Fruit fly (Drosophila melanogaster) whole organism, prepupa: Measurements from ENCODE around the gene CG14689.
A peak's percentile ranks its signal among the peaks of the same experiment; 100 is the strongest.

Experiments used
- Blimp-1 ChIP-seq: fragments of 200-800 bp; sonication (Bioruptor generic); optimal IDR thresholded peaks from 3 replicates; lab custom pipeline; 2017; ENCODE audit warnings: missing biosample characterization, missing genetic modification characterization, mild to moderate bottlenecking, moderate library complexity, missing genetic modification reagents
- CG11902 ChIP-seq: fragments of 200-800 bp; sonication (Bioruptor generic); optimal IDR thresholded peaks from 3 replicates; lab custom pipeline; 2016; ENCODE audit warnings: missing biosample characterization, missing genetic modification characterization
- CG1621 ChIP-seq: fragments of 200-800 bp; sonication (Bioruptor generic); optimal IDR thresholded peaks from 3 replicates; lab custom pipeline; 2018; ENCODE audit warnings: missing biosample characterization, mild to moderate bottlenecking, missing genetic modification characterization
- CG3032 ChIP-seq: fragments of 200-800 bp; optimal IDR thresholded peaks from 2 replicates; lab custom pipeline; 2019; ENCODE audit warnings: missing biosample characterization, mild to moderate bottlenecking, missing genetic modification characterization, moderate library complexity
- CG31627 ChIP-seq: fragments of 200-800 bp; sonication (Bioruptor generic); optimal IDR thresholded peaks from 3 replicates; lab custom pipeline; 2016; ENCODE audit warnings: missing biosample characterization, missing genetic modification characterization
- CG6163 ChIP-seq: fragments of 200-800 bp; sonication (Bioruptor generic); IDR thresholded peaks from 3 replicates; pipeline ENCODE4 v1.3.6; 2022; ENCODE audit warnings: missing biosample characterization, missing genetic modification characterization
- CG6792 ChIP-seq: fragments of 200-800 bp; sonication (Bioruptor generic); optimal IDR thresholded peaks from 3 replicates; lab custom pipeline; 2016; ENCODE audit warnings: missing biosample characterization, missing genetic modification characterization
- CG6808 ChIP-seq: fragments of 200-800 bp; sonication (Bioruptor generic); optimal IDR thresholded peaks from 3 replicates; lab custom pipeline; 2017; ENCODE audit warnings: missing biosample characterization, missing genetic modification characterization, mild to moderate bottlenecking, moderate library complexity, missing genetic modification reagents
- CG6854 ChIP-seq: fragments of 200-800 bp; sonication (Bioruptor generic); optimal IDR thresholded peaks from 2 replicates; lab custom pipeline; 2017; ENCODE audit warnings: missing biosample characterization, mild to moderate bottlenecking, missing genetic modification characterization
- CG8119 ChIP-seq: fragments of 200-800 bp; sonication (Bioruptor generic); IDR thresholded peaks from 3 replicates; pipeline ENCODE4 v1.3.6; 2022; ENCODE audit warnings: missing biosample characterization, missing genetic modification characterization
- CG8319 ChIP-seq: fragments of 200-800 bp; sonication (Bioruptor generic); optimal IDR thresholded peaks from 3 replicates; lab custom pipeline; 2016; ENCODE audit warnings: missing biosample characterization, missing genetic modification characterization
- CG8632 ChIP-seq: fragments of 200-800 bp; sonication (Bioruptor generic); optimal IDR thresholded peaks from 3 replicates; lab custom pipeline; 2016; ENCODE audit warnings: missing biosample characterization, missing genetic modification characterization
- CG9139 ChIP-seq: fragments of 200-800 bp; sonication (Bioruptor generic); optimal IDR thresholded peaks from 3 replicates; lab custom pipeline; 2017; ENCODE audit warnings: missing biosample characterization, mild to moderate bottlenecking, missing genetic modification characterization
- Eip75B ChIP-seq: fragments of 200-800 bp; sonication (Bioruptor generic); optimal IDR thresholded peaks from 3 replicates; lab custom pipeline; 2016; ENCODE audit warnings: missing biosample characterization, missing genetic modification characterization
- Ets21C ChIP-seq: fragments of 200-800 bp; sonication (Bioruptor generic); optimal IDR thresholded peaks from 3 replicates; lab custom pipeline; 2016; ENCODE audit warnings: missing biosample characterization, missing genetic modification characterization
- Ets96B ChIP-seq: fragments of 200-800 bp; optimal IDR thresholded peaks from 2 replicates; lab custom pipeline; 2019; ENCODE audit warnings: missing biosample characterization, mild to moderate bottlenecking, missing genetic modification characterization, moderate library complexity
- Hr4 ChIP-seq: fragments of 200-800 bp; sonication (Bioruptor generic); optimal IDR thresholded peaks from 3 replicates; lab custom pipeline; 2016; ENCODE audit warnings: missing biosample characterization, missing genetic modification characterization
- Lpt ChIP-seq: fragments of 200-800 bp; sonication (Bioruptor generic); optimal IDR thresholded peaks from 3 replicates; lab custom pipeline; 2016; ENCODE audit warnings: missing biosample characterization, missing genetic modification characterization
- OdsH ChIP-seq: fragments of 200-800 bp; sonication (Bioruptor generic); optimal IDR thresholded peaks from 3 replicates; lab custom pipeline; 2016; ENCODE audit warnings: missing biosample characterization, missing genetic modification characterization
- Sox102F ChIP-seq: fragments of 200-800 bp; sonication (Bioruptor generic); optimal IDR thresholded peaks from 2 replicates; lab custom pipeline; 2016; ENCODE audit warnings: missing biosample characterization, mild to moderate bottlenecking, missing genetic modification characterization
- Sox14 ChIP-seq: fragments of 200-800 bp; sonication (Bioruptor generic); optimal IDR thresholded peaks from 3 replicates; lab custom pipeline; 2016; ENCODE audit warnings: missing biosample characterization, missing genetic modification characterization
- Sox15 ChIP-seq: fragments of 200-800 bp; sonication (Bioruptor generic); optimal IDR thresholded peaks from 3 replicates; lab custom pipeline; 2016; ENCODE audit warnings: missing biosample characterization, missing genetic modification characterization
- achi ChIP-seq: fragments of 200-800 bp; sonication (Bioruptor generic); optimal IDR thresholded peaks from 3 replicates; lab custom pipeline; 2016; ENCODE audit warnings: missing biosample characterization, missing genetic modification characterization
- acj6 ChIP-seq: fragments of 200-800 bp; sonication (Bioruptor generic); optimal IDR thresholded peaks from 3 replicates; lab custom pipeline; 2016; ENCODE audit warnings: missing biosample characterization, missing genetic modification characterization
- cyc ChIP-seq: fragments of 200-800 bp; sonication (Bioruptor generic); optimal IDR thresholded peaks from 3 replicates; lab custom pipeline; 2016; ENCODE audit warnings: missing biosample characterization, missing genetic modification characterization
- dac ChIP-seq: fragments of 200-800 bp; sonication (Bioruptor generic); optimal IDR thresholded peaks from 2 replicates; lab custom pipeline; 2017; ENCODE audit warnings: missing biosample characterization, mild to moderate bottlenecking, missing genetic modification characterization
- dsx ChIP-seq: fragments of 200-800 bp; optimal IDR thresholded peaks from 3 replicates; lab custom pipeline; 2019; ENCODE audit warnings: missing biosample characterization, mild to moderate bottlenecking, missing genetic modification characterization, moderate library complexity; ENCODE audit not compliant: poor library complexity, severe bottlenecking
- esn ChIP-seq: fragments of 200-800 bp; sonication (Bioruptor generic); optimal IDR thresholded peaks from 2 replicates; lab custom pipeline; 2016; ENCODE audit warnings: missing biosample characterization, mild to moderate bottlenecking, missing genetic modification characterization, moderate library complexity
- fkh ChIP-seq: fragments of 200-800 bp; sonication (Bioruptor generic); optimal IDR thresholded peaks from 3 replicates; lab custom pipeline; 2017; ENCODE audit warnings: missing biosample characterization, mild to moderate bottlenecking, missing genetic modification characterization, moderate library complexity
- ss ChIP-seq, 2 experiments: fragments of 200-800 bp; sonication (Bioruptor generic); optimal IDR thresholded peaks; 2 replicates in 1 of 2; 3 replicates in 1 of 2; lab custom pipeline; 2017 to 2018; ENCODE audit warnings: mild to moderate bottlenecking in 2 of 2, missing biosample characterization in 2 of 2, missing genetic modification characterization in 2 of 2, moderate library complexity in 1 of 2
- svp ChIP-seq: fragments of 200-800 bp; sonication (Bioruptor generic); peaks from one replicate; lab custom pipeline; 2016; ENCODE audit warnings: missing biosample characterization, missing genetic modification characterization
- topi ChIP-seq: fragments of 200-800 bp; sonication (Bioruptor generic); optimal IDR thresholded peaks from 3 replicates; lab custom pipeline; 2016; ENCODE audit warnings: missing biosample characterization, missing genetic modification characterization

CG14689 gene

DNA sequence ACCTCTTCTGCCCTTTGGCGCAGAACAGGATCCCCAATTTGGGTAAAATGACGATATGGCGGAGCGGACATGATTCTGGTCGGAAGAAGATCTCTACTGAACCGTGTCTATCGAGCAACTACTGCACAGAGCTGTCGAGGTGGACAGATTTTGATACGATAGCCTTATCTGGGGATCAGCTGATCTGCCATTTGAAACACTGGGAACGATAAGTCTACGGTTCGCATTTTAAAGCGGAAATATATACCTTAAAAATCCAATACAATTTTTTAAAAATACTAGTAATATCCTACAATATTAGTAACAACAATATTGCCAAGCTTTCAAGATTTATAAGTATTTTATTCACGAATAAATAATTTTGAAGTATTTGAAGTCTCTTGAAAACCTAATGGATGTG, 1.8 kb downstream of the CG14689 start, which contains the start of gene CG31373:
TSS of gene CG31373 (minus strand) at position 101 of the 400 bp plus-strand sequence.
- TF ChIP-seq Sox15 (no peak), CG31627 (GFP tag; lab: Kevin White, UChicago) (no peak), acj6 (GFP tag; lab: Kevin White, UChicago) (no peak), CG8632 (GFP tag; lab: Kevin White, UChicago) (no peak), dac (GFP tag; lab: Kevin White, UChicago) (no peak), CG6854 (no peak), cyc (GFP tag; lab: Kevin White, UChicago) (no peak), achi (GFP tag; lab: Kevin White, UChicago) (no peak)

DNA sequence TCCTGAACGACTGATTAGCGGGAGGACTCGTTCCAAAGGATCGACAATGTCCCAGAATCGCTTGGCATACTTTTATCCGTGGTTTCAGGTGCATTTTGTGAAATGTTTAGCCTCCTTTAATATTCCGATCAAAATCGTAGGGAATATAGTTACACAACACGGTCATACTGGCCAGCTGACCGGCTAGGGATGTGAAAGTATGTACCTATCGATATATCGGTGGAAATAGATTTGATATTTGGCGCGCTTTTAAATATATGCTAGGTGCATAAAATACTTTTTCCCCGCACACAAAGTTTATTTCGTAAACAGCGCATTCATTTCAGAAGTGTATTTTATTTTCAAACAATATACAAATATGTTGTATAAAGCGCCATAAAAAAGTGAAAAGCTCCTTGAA, 2.9 kb downstream of the CG14689 start, which contains the start of gene CG31278:
TSS of gene CG31278 (minus strand) at position 172 of the 400 bp plus-strand sequence.
- no peak for TF ChIP-seq CG6163
- TF ChIP-seq svp (GFP tag; lab: Kevin White, UChicago): no peak
- TF ChIP-seq CG1621 (tag; lab: Kevin White, UChicago): no peak
- TF ChIP-seq fkh (GFP tag; lab: Kevin White, UChicago): no peak
- TF ChIP-seq Ets96B: no peak
- TF ChIP-seq ss (GFP tag; optimal IDR thresholded peaks at IDR 0.05; lab: Kevin White, UChicago): no peak
- no peak for TF ChIP-seq Hr4 (GFP tag; lab: Kevin White, UChicago)
- TF ChIP-seq Lpt (GFP tag; lab: Kevin White, UChicago): no peak
- no peak for TF ChIP-seq CG9139 (GFP tag; lab: Kevin White, UChicago)
- no peak for TF ChIP-seq CG31627 (GFP tag; lab: Kevin White, UChicago)
- TF ChIP-seq esn (GFP tag; lab: Kevin White, UChicago): no peak
- no peak for TF ChIP-seq CG8119
- no peak for TF ChIP-seq Blimp-1 (GFP tag; lab: Kevin White, UChicago)
- TF ChIP-seq CG6808: no peak
- TF ChIP-seq Sox15: no peak
- TF ChIP-seq dsx (GFP tag; lab: Kevin White, UChicago): no peak

DNA sequence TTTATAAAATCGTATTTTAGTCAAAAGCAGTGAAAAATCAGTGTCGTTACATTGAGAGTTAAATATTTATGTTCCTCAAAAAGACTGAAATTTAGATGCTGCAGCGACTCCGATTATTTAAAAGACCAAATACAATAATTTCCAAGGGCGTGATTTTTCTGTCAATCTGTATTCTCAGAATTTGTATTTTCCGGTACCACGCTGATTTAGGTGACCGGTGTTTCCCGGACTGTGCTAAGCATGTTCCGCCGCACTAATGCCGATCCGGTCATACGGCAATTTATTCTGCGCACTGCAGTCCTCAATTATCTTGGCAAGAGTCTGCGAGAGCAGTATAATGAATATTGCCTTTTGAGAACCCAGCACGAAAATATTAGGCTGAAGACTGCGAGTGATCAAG, 4.3 kb downstream of the CG14689 start, which contains the start of the genes CG31467 and CG14684:
TSS of gene CG31467 (minus strand) at position 101 of the 400 bp plus-strand sequence.
TSS of gene CG14684 (plus strand) at position 212 of the 400 bp plus-strand sequence.
- no peak for TF ChIP-seq Sox15
- TF ChIP-seq Sox102F: no peak
- peak; percentile 57 for TF ChIP-seq svp (GFP tag; lab: Kevin White, UChicago)
- no peak for TF ChIP-seq CG3032 (tag; lab: Kevin White, UChicago)

- TF ChIP-seq Blimp-1 (GFP tag; lab: Kevin White, UChicago) (no peak), dac (GFP tag; lab: Kevin White, UChicago) (no peak), CG6792 (GFP tag; lab: Kevin White, UChicago) (no peak), CG11902 (GFP tag; lab: Kevin White, UChicago) (no peak), Ets21C (GFP tag; lab: Kevin White, UChicago) (no peak), svp (GFP tag; lab: Kevin White, UChicago) (peak; percentile 8), Sox14 (no peak)
- TF ChIP-seq, all 60 proteins: peak for 1
Measured at dm6 chr3R:10704975-10705374, 6.1 kb downstream of the CG14689 start, which contains the start of gene CG31391. Gene CG31391 (minus strand): TSS chr3R:10705075.

dm6 chr3R:10700638-10701037, 10.4 kb downstream of the CG14689 start:
- TF ChIP-seq CG8319 (no peak), OdsH (no peak), Eip75B (GFP tag; lab: Kevin White, UChicago) (no peak), CG31627 (GFP tag; lab: Kevin White, UChicago) (no peak), svp (GFP tag; lab: Kevin White, UChicago) (peak; percentile 91), topi (GFP tag; lab: Kevin White, UChicago) (no peak)
